Worm (Caenorhabditis elegans): ENCODE data around the gene C14B4.2.

DNA sequence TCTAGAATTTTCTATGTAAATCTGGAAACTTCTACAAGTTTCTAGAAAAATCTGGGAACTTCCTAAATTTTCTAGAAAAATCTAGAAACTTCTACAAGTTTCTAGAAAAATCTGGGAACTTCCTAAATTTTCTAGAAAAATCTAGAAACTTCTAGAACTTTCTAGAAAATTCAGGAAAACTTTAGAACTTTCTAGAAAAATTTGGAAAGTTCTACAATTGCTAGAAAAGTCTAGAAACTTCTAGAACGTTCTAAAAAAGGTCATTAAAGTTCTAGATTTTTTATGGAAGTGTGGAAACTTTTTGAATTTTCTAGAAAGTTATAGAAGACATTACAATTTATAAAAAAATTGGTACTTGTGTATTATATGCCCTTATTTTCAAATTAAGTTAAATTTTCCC lies 69.4 kb downstream of the C14B4.2 start, which contains the start of gene F55C9.5:
- TF ChIP-seq cog-1 (tag; optimal IDR thresholded peaks at IDR 0.05) (no peak), klf-2 (GFP tag; conservative IDR thresholded peaks at IDR 0.05) (no peak), T22C8.4 (GFP tag; IDR thresholded peaks at IDR 0.05) (no peak), ref-1 (GFP tag; conservative IDR thresholded peaks at IDR 0.05) (no peak), tab-1 (GFP tag; IDR thresholded peaks at IDR 0.05) (no peak)

Data from whole organism, midembryonic.